Fruit fly (Drosophila melanogaster): ENCODE data around the gene CG31975.

dm6 chr2L:88528-88927, 52.3 kb downstream of the CG31975 start:
- TF ChIP-seq EcR (GFP tag; optimal IDR thresholded peaks at IDR 0.05) (peak; percentile 38), D1 (tag; optimal IDR thresholded peaks at IDR 0.05) (no peak), CG13204 (GFP tag; optimal IDR thresholded peaks at IDR 0.05) (no peak), Snoo (tag; optimal IDR thresholded peaks at IDR 0.05) (no peak), CG32121 (GFP tag; IDR thresholded peaks at IDR 0.05) (no peak), Pif1A (GFP tag; optimal IDR thresholded peaks at IDR 0.05) (no peak), fd96Ca (GFP tag; IDR thresholded peaks at IDR 0.05) (no peak), CG4496 (GFP tag; IDR thresholded peaks at IDR 0.05) (no peak), CG17806 (tag; optimal IDR thresholded peaks at IDR 0.05) (no peak), gl (tag; optimal IDR thresholded peaks at IDR 0.05) (no peak)

All from whole organism, pupa.